Worm (Caenorhabditis elegans) whole organism, L4 larva: ENCODE data around the gene gmeb-1.

Experiments
- R02D3.7 ChIP-seq: fragments of 150-350 bp; sonication (generic microtip); optimal IDR thresholded peaks from 3 replicates; lab custom pipeline; 2014; ENCODE audit warnings: missing biosample characterization, missing genetic modification characterization
- T26A8.4 ChIP-seq: fragments of 200-800 bp; sonication (Bioruptor generic); IDR thresholded peaks from 2 replicates; pipeline ENCODE4 v1.3.6; 2022; ENCODE audit warnings: missing genetic modification characterization, missing compliant biosample characterization
- aly-2 ChIP-seq: sonication (generic microtip); optimal IDR thresholded peaks from 2 replicates; lab custom pipeline; 2018; ENCODE audit warnings: missing biosample characterization, missing genetic modification characterization
- attf-4 ChIP-seq: sonication (generic microtip); optimal IDR thresholded peaks from 3 replicates; lab custom pipeline; 2017; ENCODE audit warnings: missing biosample characterization, missing genetic modification characterization
- ceh-32 ChIP-seq: sonication (generic microtip); optimal IDR thresholded peaks from 2 replicates; lab custom pipeline; 2016; ENCODE audit warnings: mild to moderate bottlenecking, missing genetic modification characterization, missing compliant biosample characterization; ENCODE audit not compliant: poor library complexity
- ceh-82 ChIP-seq: sonication (generic microtip); optimal IDR thresholded peaks from 2 replicates; lab custom pipeline; 2017; ENCODE audit warnings: missing biosample characterization, missing genetic modification characterization
- daf-8 ChIP-seq: fragments of 200-800 bp; sonication (Bioruptor generic); IDR thresholded peaks from 2 replicates; pipeline ENCODE4 v1.3.6; 2022; ENCODE audit warnings: missing genetic modification characterization, missing compliant biosample characterization
- fos-1 ChIP-seq: fragments of 150-350 bp; optimal IDR thresholded peaks from 2 replicates; lab custom pipeline; 2014; ENCODE audit warnings: missing biosample characterization, missing genetic modification characterization
- lin-39 ChIP-seq: fragments of 150-350 bp; optimal IDR thresholded peaks from 2 replicates; lab custom pipeline; 2014; ENCODE audit warnings: missing biosample characterization, missing genetic modification reagents, missing genetic modification characterization
- mep-1 ChIP-seq: fragments of 150-350 bp; sonication (generic microtip); optimal IDR thresholded peaks from 3 replicates; lab custom pipeline; 2014; ENCODE audit warnings: missing biosample characterization, missing genetic modification characterization
- nhr-28 ChIP-seq: fragments of 150-350 bp; optimal IDR thresholded peaks from 2 replicates; lab custom pipeline; 2014; ENCODE audit warnings: missing biosample characterization, missing genetic modification characterization
- nhr-6 ChIP-seq: fragments of 150-350 bp; optimal IDR thresholded peaks from 2 replicates; lab custom pipeline; 2014; ENCODE audit warnings: missing biosample characterization, missing genetic modification characterization
- pha-4 ChIP-seq, 2 experiments: fragments of 150-350 bp in 1 of 2; fragments of 200-800 bp in 1 of 2; sonication (Bioruptor generic) in 1 of 2; IDR thresholded peaks in 1 of 2; optimal IDR thresholded peaks in 1 of 2; 2 replicates each; pipeline versions ENCODE4 v1.3.6 to Lab custom; 2014 to 2022; ENCODE audit warnings: missing genetic modification characterization in 2 of 2, missing genetic modification reagents in 2 of 2, missing biosample characterization in 1 of 2, missing compliant biosample characterization in 1 of 2
- unc-39 ChIP-seq: sonication (generic microtip); optimal IDR thresholded peaks from 2 replicates; lab custom pipeline; 2017; ENCODE audit warnings: missing biosample characterization, missing genetic modification characterization

ce11 chrII:65484-65883 lies 46.1 kb downstream of the gmeb-1 start:
- TF ChIP-seq attf-4 (tag; lab: Kevin White, UChicago), result no peak
- no peak for TF ChIP-seq mep-1
- TF ChIP-seq pha-4 (GFP tag; IDR thresholded peaks at IDR 0.05; lab: Robert Waterston, UW), result no peak
- TF ChIP-seq pha-4 (tag; optimal IDR thresholded peaks at IDR 0.05; lab: Kevin White, UChicago), result no peak
- TF ChIP-seq ceh-82, result no peak
- TF ChIP-seq unc-39, result no peak
- TF ChIP-seq R02D3.7 (tag; lab: Kevin White, UChicago), result no peak
- no peak for TF ChIP-seq lin-39 (tag; lab: Kevin White, UChicago)
- no peak for TF ChIP-seq fos-1 (tag; lab: Kevin White, UChicago)
- no peak for TF ChIP-seq ceh-32 (tag; lab: Kevin White, UChicago)
- TF ChIP-seq daf-8, result no peak
- no peak for TF ChIP-seq nhr-28 (tag; lab: Kevin White, UChicago)
- no peak for TF ChIP-seq aly-2 (tag; lab: Kevin White, UChicago)
- TF ChIP-seq T26A8.4 (GFP tag; lab: Robert Waterston, UW), result no peak
- no peak for TF ChIP-seq nhr-6 (tag; lab: Kevin White, UChicago)
